Worm (Caenorhabditis elegans) whole organism, young adult: ENCODE data around the gene Y66D12A.7.

Experiments used
- C06A6.2 ChIP-seq: fragments of 200-800 bp; sonication (Bioruptor generic); conservative IDR thresholded peaks from 2 replicates; pipeline ENCODE4 v1.3.6; 2022; ENCODE audit warnings: missing genetic modification characterization, missing compliant biosample characterization
- C17E4.6 ChIP-seq: fragments of 200-800 bp; sonication (Bioruptor generic); IDR thresholded peaks from 2 replicates; pipeline ENCODE4 v1.3.6; 2022; ENCODE audit warnings: missing genetic modification reagents, missing genetic modification characterization, missing compliant biosample characterization
- F10E7.11 ChIP-seq: sonication (generic microtip); optimal IDR thresholded peaks from 2 replicates; lab custom pipeline; 2017; ENCODE audit warnings: mild to moderate bottlenecking, missing genetic modification characterization, moderate library complexity, missing compliant biosample characterization
- F22D6.2 ChIP-seq: sonication (generic microtip); optimal IDR thresholded peaks from 2 replicates; lab custom pipeline; 2016; ENCODE audit warnings: mild to moderate bottlenecking, missing genetic modification characterization, missing compliant biosample characterization
- F23B12.7 ChIP-seq: sonication (generic microtip); optimal IDR thresholded peaks from 2 replicates; lab custom pipeline; 2017; ENCODE audit warnings: missing genetic modification characterization, mild to moderate bottlenecking, missing compliant biosample characterization, antibody characterized with exemption, moderate library complexity; ENCODE audit not compliant: insufficient read depth
- F57A8.1 ChIP-seq: fragments of 200-800 bp; sonication (Bioruptor generic); optimal IDR thresholded peaks from 2 replicates; lab custom pipeline; 2018; ENCODE audit warnings: mild to moderate bottlenecking, missing genetic modification characterization, moderate library complexity, missing compliant biosample characterization
- Y53F4B.3 ChIP-seq: fragments of 200-800 bp; sonication (Bioruptor generic); IDR thresholded peaks from 2 replicates; pipeline ENCODE4 v1.3.6; 2022; ENCODE audit warnings: missing genetic modification reagents, missing genetic modification characterization, missing compliant biosample characterization
- Y67H2A.10 ChIP-seq: fragments of 200-800 bp; sonication (Bioruptor generic); conservative IDR thresholded peaks from 2 replicates; pipeline ENCODE4 v1.3.6; 2022; ENCODE audit warnings: missing genetic modification reagents, missing genetic modification characterization, missing compliant biosample characterization
- akir-1 ChIP-seq: fragments of 200-800 bp; sonication (Bioruptor generic); optimal IDR thresholded peaks from 2 replicates; lab custom pipeline; 2018; ENCODE audit warnings: mild to moderate bottlenecking, missing genetic modification characterization, moderate library complexity, missing compliant biosample characterization
- aptf-2 ChIP-seq: fragments of 200-800 bp; sonication (Bioruptor generic); conservative IDR thresholded peaks from 2 replicates; pipeline ENCODE4 v1.3.6; 2022; ENCODE audit warnings: missing genetic modification reagents, missing genetic modification characterization, missing compliant biosample characterization
- attf-3 ChIP-seq: fragments of 200-800 bp; sonication (Bioruptor generic); conservative IDR thresholded peaks from 2 replicates; pipeline ENCODE4 v1.3.6; 2022; ENCODE audit warnings: missing genetic modification reagents, missing genetic modification characterization, missing compliant biosample characterization
- attf-6 ChIP-seq: fragments of 200-800 bp; sonication (Bioruptor generic); IDR thresholded peaks from 2 replicates; pipeline ENCODE4 v1.3.6; 2022; ENCODE audit warnings: missing genetic modification reagents, missing genetic modification characterization, missing compliant biosample characterization
- ceh-100 ChIP-seq: fragments of 200-800 bp; sonication (Bioruptor generic); IDR thresholded peaks from 2 replicates; pipeline ENCODE4 v1.3.6; 2022; ENCODE audit warnings: missing genetic modification reagents, missing genetic modification characterization, missing compliant biosample characterization
- ceh-91 ChIP-seq: fragments of 200-800 bp; sonication (Bioruptor generic); IDR thresholded peaks from 2 replicates; pipeline ENCODE4 v1.3.6; 2022; ENCODE audit warnings: missing genetic modification reagents, missing genetic modification characterization, missing compliant biosample characterization
- chd-7 ChIP-seq: sonication (generic microtip); optimal IDR thresholded peaks from 2 replicates; lab custom pipeline; 2016; ENCODE audit warnings: mild to moderate bottlenecking, missing genetic modification characterization, moderate library complexity, missing compliant biosample characterization
- die-1 ChIP-seq: sonication (generic microtip); optimal IDR thresholded peaks from 2 replicates; lab custom pipeline; 2016; ENCODE audit warnings: missing genotype, mild to moderate bottlenecking, missing genetic modification characterization, missing compliant biosample characterization
- dpl-1 ChIP-seq: fragments of 150-350 bp; optimal IDR thresholded peaks from 2 replicates; lab custom pipeline; 2014; ENCODE audit warnings: missing biosample characterization, missing genetic modification reagents, missing genetic modification characterization
- efl-1 ChIP-seq: fragments of 150-350 bp; optimal IDR thresholded peaks from 2 replicates; lab custom pipeline; 2014; ENCODE audit warnings: missing biosample characterization, missing genetic modification reagents, missing genetic modification characterization
- egl-44 ChIP-seq: fragments of 200-800 bp; sonication (Bioruptor generic); IDR thresholded peaks from 2 replicates; pipeline ENCODE4 v1.3.6; 2022; ENCODE audit warnings: missing genetic modification reagents, missing genetic modification characterization, missing compliant biosample characterization
- let-607 ChIP-seq, 2 experiments: fragments of 200-800 bp in 1 of 2; sonication (Bioruptor generic) in 1 of 2; sonication (generic microtip) in 1 of 2; optimal IDR thresholded peaks; 2 replicates each; lab custom pipeline; 2016 to 2018; ENCODE audit warnings: mild to moderate bottlenecking in 2 of 2, missing compliant biosample characterization in 2 of 2, missing genetic modification characterization in 2 of 2, moderate library complexity in 2 of 2, missing genotype in 1 of 2
- lir-1 ChIP-seq: fragments of 200-800 bp; sonication (Bioruptor generic); conservative IDR thresholded peaks from 2 replicates; pipeline ENCODE4 v1.3.6; 2022; ENCODE audit warnings: missing genetic modification reagents, missing genetic modification characterization, missing compliant biosample characterization
- madf-10 ChIP-seq: sonication (generic microtip); optimal IDR thresholded peaks from 2 replicates; lab custom pipeline; 2016; ENCODE audit warnings: mild to moderate bottlenecking, missing genetic modification characterization, missing compliant biosample characterization
- nhr-120 ChIP-seq: fragments of 200-800 bp; sonication (Bioruptor generic); IDR thresholded peaks from 2 replicates; pipeline ENCODE4 v1.3.6; 2022; ENCODE audit warnings: missing genetic modification characterization, missing compliant biosample characterization
- pbrm-1 ChIP-seq: fragments of 200-800 bp; sonication (Bioruptor generic); IDR thresholded peaks from 2 replicates; pipeline ENCODE4 v1.3.6; 2022; ENCODE audit warnings: missing genetic modification reagents, missing genetic modification characterization, missing compliant biosample characterization
- sdz-38 ChIP-seq: sonication (generic microtip); optimal IDR thresholded peaks from 2 replicates; lab custom pipeline; 2016; ENCODE audit warnings: missing genotype, missing genetic modification characterization, missing compliant biosample characterization
- snpc-1.3 ChIP-seq: sonication (generic microtip); optimal IDR thresholded peaks from 2 replicates; lab custom pipeline; 2017; ENCODE audit warnings: missing genetic modification characterization, mild to moderate bottlenecking, missing compliant biosample characterization, antibody characterized with exemption, moderate library complexity, missing genotype, missing genetic modification reagents; ENCODE audit not compliant: insufficient read depth
- somi-1 ChIP-seq: fragments of 200-800 bp; sonication (Bioruptor generic); optimal IDR thresholded peaks from 2 replicates; lab custom pipeline; 2018; ENCODE audit warnings: mild to moderate bottlenecking, missing genetic modification characterization, missing compliant biosample characterization
- ztf-18 ChIP-seq: sonication (generic microtip); optimal IDR thresholded peaks from 2 replicates; lab custom pipeline; 2016; ENCODE audit warnings: missing genotype, mild to moderate bottlenecking, missing genetic modification characterization, missing compliant biosample characterization
- ztf-22 ChIP-seq: fragments of 200-800 bp; sonication (Bioruptor generic); optimal IDR thresholded peaks from 2 replicates; lab custom pipeline; 2018; ENCODE audit warnings: mild to moderate bottlenecking, missing genetic modification characterization, moderate library complexity, missing compliant biosample characterization
- ztf-26 ChIP-seq: sonication (generic microtip); optimal IDR thresholded peaks from 2 replicates; lab custom pipeline; 2017; ENCODE audit warnings: missing genetic modification characterization, missing compliant biosample characterization
- ztf-6 ChIP-seq: fragments of 200-800 bp; sonication (Bioruptor generic); IDR thresholded peaks from 2 replicates; pipeline ENCODE4 v1.3.6; 2022; ENCODE audit warnings: missing genetic modification reagents, missing genetic modification characterization, missing compliant biosample characterization

Gene Y66D12A.7

ce11 chrIII:11534624-11535079 lies 45.6 kb downstream of the Y66D12A.7 start, which contains the start of gene nrps-1 (continued):
- TF ChIP-seq ztf-6 (GFP tag; lab: Robert Waterston, UW) (no peak), ceh-91 (GFP tag; lab: Robert Waterston, UW) (0 out of 2 replicates have a peak, but pooled peaks have one; percentile 15), nhr-120 (GFP tag; lab: Robert Waterston, UW) (no peak), madf-10 (tag; lab: Kevin White, UChicago) (no peak), ceh-100 (GFP tag; lab: Robert Waterston, UW) (no peak), attf-3 (no peak), C17E4.6 (GFP tag; lab: Robert Waterston, UW) (no peak), ztf-22 (GFP tag; lab: Kevin White, UChicago) (no peak), egl-44 (GFP tag; lab: Robert Waterston, UW) (no peak), F57A8.1 (no peak), F10E7.11 (tag; lab: Kevin White, UChicago) (no peak), Y67H2A.10 (GFP tag; lab: Robert Waterston, UW) (no peak), die-1 (no peak), Y53F4B.3 (GFP tag; lab: Robert Waterston, UW) (no peak), ztf-26 (tag; lab: Kevin White, UChicago) (no peak), somi-1 (GFP tag; lab: Kevin White, UChicago) (no peak), F22D6.2 (tag; lab: Kevin White, UChicago) (no peak), sdz-38 (tag; lab: Kevin White, UChicago) (no peak), C06A6.2 (GFP tag; lab: Robert Waterston, UW) (no peak), attf-6 (no peak), chd-7 (tag; lab: Kevin White, UChicago) (no peak), lir-1 (GFP tag; lab: Robert Waterston, UW) (no peak), F23B12.7 (tag; lab: Kevin White, UChicago) (no peak), let-607 (tag; optimal IDR thresholded peaks at IDR 0.05; lab: Kevin White, UChicago) (no peak), dpl-1 (GFP tag; lab: Kevin White, UChicago) (no peak), snpc-1.3 (no peak), akir-1 (GFP tag; lab: Kevin White, UChicago) (no peak), ztf-18 (no peak), pbrm-1 (GFP tag; lab: Robert Waterston, UW) (no peak), efl-1 (GFP tag; lab: Kevin White, UChicago) (no peak), aptf-2 (GFP tag; lab: Robert Waterston, UW) (no peak)
